Worm (Caenorhabditis elegans) whole organism, late embryonic: ENCODE results near the gene let-413.

Experiments
- C08G9.2 ChIP-seq: sonication (generic microtip); optimal IDR thresholded peaks from 2 replicates; lab custom pipeline; 2016; ENCODE audit warnings: mild to moderate bottlenecking, missing genetic modification characterization, moderate library complexity, missing compliant biosample characterization
- C38D4.7 ChIP-seq: fragments of 200-800 bp; sonication (Bioruptor generic); optimal IDR thresholded peaks from 2 replicates; lab custom pipeline; 2018; ENCODE audit warnings: mild to moderate bottlenecking, missing genetic modification characterization, moderate library complexity, missing compliant biosample characterization
- T23F11.4 ChIP-seq: fragments of 200-800 bp; sonication (Bioruptor generic); optimal IDR thresholded peaks from 2 replicates; lab custom pipeline; 2018; ENCODE audit warnings: mild to moderate bottlenecking, missing genetic modification characterization, missing compliant biosample characterization
- ama-1 ChIP-seq: fragments of 150-350 bp; optimal IDR thresholded peaks from 2 replicates; lab custom pipeline; 2014
- ceh-14 ChIP-seq: sonication (generic microtip); optimal IDR thresholded peaks from 2 replicates; lab custom pipeline; 2016; ENCODE audit warnings: missing genotype, missing genetic modification characterization, missing compliant biosample characterization
- ceh-19 ChIP-seq: fragments of 200-800 bp; sonication (Bioruptor generic); optimal IDR thresholded peaks from 2 replicates; lab custom pipeline; 2018; ENCODE audit warnings: mild to moderate bottlenecking, missing genetic modification characterization, missing compliant biosample characterization
- ceh-2 ChIP-seq: sonication (generic microtip); optimal IDR thresholded peaks from 2 replicates; lab custom pipeline; 2016; ENCODE audit warnings: missing genotype, missing genetic modification characterization, missing compliant biosample characterization
- ceh-22 ChIP-seq: sonication (generic microtip); optimal IDR thresholded peaks from 2 replicates; lab custom pipeline; 2017; ENCODE audit warnings: missing biosample characterization, missing genetic modification characterization
- ceh-24 ChIP-seq: sonication (generic microtip); optimal IDR thresholded peaks from 2 replicates; lab custom pipeline; 2016; ENCODE audit warnings: mild to moderate bottlenecking, missing genetic modification characterization, missing compliant biosample characterization
- ceh-30 ChIP-seq: fragments of 150-350 bp; optimal IDR thresholded peaks from 2 replicates; lab custom pipeline; 2014; ENCODE audit warnings: missing biosample characterization, missing genetic modification characterization
- ceh-45 ChIP-seq: fragments of 200-800 bp; sonication (Bioruptor generic); IDR thresholded peaks from 2 replicates; pipeline ENCODE4 v1.3.6; 2022; ENCODE audit warnings: missing genetic modification reagents, missing genetic modification characterization, missing compliant biosample characterization
- ceh-48 ChIP-seq: sonication (generic microtip); optimal IDR thresholded peaks from 2 replicates; lab custom pipeline; 2016; ENCODE audit warnings: missing genetic modification characterization, inconsistent platforms, missing compliant biosample characterization
- ceh-9 ChIP-seq: sonication (generic microtip); optimal IDR thresholded peaks from 2 replicates; lab custom pipeline; 2016; ENCODE audit warnings: mild to moderate bottlenecking, missing genetic modification characterization, inconsistent platforms, missing compliant biosample characterization
- dve-1 ChIP-seq: sonication (generic microtip); optimal IDR thresholded peaks from 2 replicates; lab custom pipeline; 2017; ENCODE audit warnings: antibody characterized with exemption, mild to moderate bottlenecking, missing genetic modification characterization, missing compliant biosample characterization
- elt-4 ChIP-seq: sonication (generic microtip); optimal IDR thresholded peaks from 2 replicates; lab custom pipeline; 2016; ENCODE audit warnings: missing genetic modification characterization, missing compliant biosample characterization
- fkh-10 ChIP-seq: fragments of 150-350 bp; optimal IDR thresholded peaks from 2 replicates; lab custom pipeline; 2014; ENCODE audit warnings: missing biosample characterization, missing genetic modification reagents, missing genetic modification characterization
- fkh-6 ChIP-seq: sonication (generic microtip); optimal IDR thresholded peaks from 2 replicates; lab custom pipeline; 2016; ENCODE audit warnings: missing genetic modification characterization, missing compliant biosample characterization
- gmeb-2 ChIP-seq: sonication (generic microtip); optimal IDR thresholded peaks from 2 replicates; lab custom pipeline; 2016; ENCODE audit warnings: missing genetic modification characterization, inconsistent platforms, missing compliant biosample characterization
- hlh-13 ChIP-seq: fragments of 200-800 bp; sonication (Bioruptor generic); optimal IDR thresholded peaks from 2 replicates; lab custom pipeline; 2018; ENCODE audit warnings: mild to moderate bottlenecking, missing genetic modification characterization, missing compliant biosample characterization
- hlh-30 ChIP-seq: sonication (generic microtip); optimal IDR thresholded peaks from 2 replicates; lab custom pipeline; 2017; ENCODE audit warnings: antibody characterized with exemption, missing genetic modification characterization, missing compliant biosample characterization; ENCODE audit not compliant: insufficient read depth
- hlh-6 ChIP-seq: sonication (generic microtip); optimal IDR thresholded peaks from 2 replicates; lab custom pipeline; 2016; ENCODE audit warnings: missing genotype, missing genetic modification characterization, missing compliant biosample characterization
- mec-3 ChIP-seq: sonication (generic microtip); optimal IDR thresholded peaks from 2 replicates; lab custom pipeline; 2016; ENCODE audit warnings: borderline replicate concordance, missing genetic modification characterization, missing compliant biosample characterization
- odd-2 ChIP-seq: sonication (generic microtip); optimal IDR thresholded peaks from 2 replicates; lab custom pipeline; 2017; ENCODE audit warnings: antibody characterized with exemption, mild to moderate bottlenecking, missing genetic modification characterization, missing compliant biosample characterization
- pag-3 ChIP-seq: sonication (generic microtip); optimal IDR thresholded peaks from 2 replicates; lab custom pipeline; 2016; ENCODE audit warnings: missing compliant biosample characterization, missing genetic modification characterization, borderline replicate concordance
- pat-9 ChIP-seq: fragments of 200-800 bp; sonication (Bioruptor generic); optimal IDR thresholded peaks from 2 replicates; lab custom pipeline; 2018; ENCODE audit warnings: mild to moderate bottlenecking, missing genetic modification characterization, moderate library complexity, missing compliant biosample characterization
- pax-1 ChIP-seq: fragments of 150-350 bp; optimal IDR thresholded peaks from 2 replicates; lab custom pipeline; 2014; ENCODE audit warnings: missing biosample characterization, missing genetic modification characterization
- pha-2 ChIP-seq: sonication (generic microtip); optimal IDR thresholded peaks from 2 replicates; lab custom pipeline; 2017; ENCODE audit warnings: mild to moderate bottlenecking, missing genetic modification characterization, missing compliant biosample characterization
- pros-1 ChIP-seq: fragments of 150-350 bp; optimal IDR thresholded peaks from 2 replicates; lab custom pipeline; 2014; ENCODE audit warnings: missing biosample characterization, missing genetic modification reagents, missing genetic modification characterization
- ref-2 ChIP-seq: sonication (generic microtip); optimal IDR thresholded peaks from 2 replicates; lab custom pipeline; 2016; ENCODE audit warnings: missing genetic modification characterization, missing compliant biosample characterization
- sox-2 ChIP-seq: fragments of 200-800 bp; sonication (Bioruptor generic); IDR thresholded peaks from 2 replicates; pipeline ENCODE4 v1.3.6; 2022; ENCODE audit warnings: missing genetic modification reagents, missing genetic modification characterization, missing compliant biosample characterization
- syd-9 ChIP-seq: sonication (generic microtip); optimal IDR thresholded peaks from 2 replicates; lab custom pipeline; 2016; ENCODE audit warnings: mild to moderate bottlenecking, missing genetic modification characterization, moderate library complexity, missing compliant biosample characterization
- tbx-2 ChIP-seq: sonication (generic microtip); optimal IDR thresholded peaks from 2 replicates; lab custom pipeline; 2016; ENCODE audit warnings: missing genetic modification characterization, missing compliant biosample characterization
- unc-42 ChIP-seq: sonication (generic microtip); optimal IDR thresholded peaks from 2 replicates; lab custom pipeline; 2016; ENCODE audit warnings: missing genotype, missing genetic modification characterization, missing compliant biosample characterization
- unc-55 ChIP-seq: sonication (generic microtip); optimal IDR thresholded peaks from 2 replicates; lab custom pipeline; 2017; ENCODE audit warnings: missing biosample characterization, missing genetic modification reagents, missing genetic modification characterization
- unc-86 ChIP-seq: sonication (generic microtip); optimal IDR thresholded peaks from 2 replicates; lab custom pipeline; 2016; ENCODE audit warnings: missing genetic modification characterization, missing compliant biosample characterization

let-413 gene

ce11 chrV:7971376-7971775 is 6.2 kb downstream of the let-413 start:
- no peak for TF ChIP-seq syd-9 (tag; lab: Kevin White, UChicago)
- no peak for TF ChIP-seq tbx-2 (tag; lab: Kevin White, UChicago)

ce11 chrV:7970519-7970918 is 7.1 kb downstream of the let-413 start:
- TF ChIP-seq T23F11.4 (GFP tag; lab: Kevin White, UChicago) (no peak), ceh-14 (tag; lab: Kevin White, UChicago) (no peak), elt-4 (tag; lab: Kevin White, UChicago) (no peak), gmeb-2 (no peak), pha-2 (tag; lab: Kevin White, UChicago) (no peak), unc-55 (no peak)

ce11 chrV:7969107-7969506 is 8.5 kb downstream of the let-413 start, which contains the start of gene che-7:
TSS of gene che-7 (minus strand) at chrV:7969207.
- TF ChIP-seq fkh-10, result no peak
- no peak for TF ChIP-seq ceh-48

- TF ChIP-seq dve-1 (tag; lab: Kevin White, UChicago) (no peak), ceh-9 (tag; lab: Kevin White, UChicago) (no peak), ceh-22 (tag; lab: Kevin White, UChicago) (no peak), ceh-2 (no peak), ceh-24 (no peak), sox-2 (GFP tag; lab: Robert Waterston, UW) (no peak), hlh-30 (no peak), odd-2 (tag; lab: Kevin White, UChicago) (no peak), ceh-19 (GFP tag; lab: Kevin White, UChicago) (no peak), pros-1 (tag; lab: Kevin White, UChicago) (no peak), C08G9.2 (no peak), pax-1 (no peak), fkh-6 (tag; lab: Kevin White, UChicago) (no peak), mec-3 (no peak), hlh-6 (tag; lab: Kevin White, UChicago) (no peak)
- TF ChIP-seq, all 69 proteins: peak for 0
Observed at ce11 chrV:7964429-7964828, 13.1 kb downstream of the let-413 start.

- TF ChIP-seq unc-42 (tag; lab: Kevin White, UChicago), result no peak
- no peak for TF ChIP-seq ref-2 (tag; lab: Kevin White, UChicago)
- TF ChIP-seq tbx-2 (tag; lab: Kevin White, UChicago), result no peak
- TF ChIP-seq pag-3 (tag; lab: Kevin White, UChicago), result no peak
- no peak for TF ChIP-seq unc-86 (tag; lab: Kevin White, UChicago)
- no peak for TF ChIP-seq ceh-2
- TF ChIP-seq T23F11.4 (GFP tag; lab: Kevin White, UChicago), result no peak
- TF ChIP-seq ceh-19 (GFP tag; lab: Kevin White, UChicago), result no peak
- TF ChIP-seq pha-2 (tag; lab: Kevin White, UChicago), result no peak
- TF ChIP-seq ceh-30 (tag; lab: Kevin White, UChicago), result no peak
- TF ChIP-seq hlh-13 (GFP tag; lab: Kevin White, UChicago), result no peak
- TF ChIP-seq ceh-9 (tag; lab: Kevin White, UChicago), result no peak
- TF ChIP-seq ceh-45 (GFP tag; lab: Robert Waterston, UW), result no peak
- TF ChIP-seq pat-9 (tag; lab: Kevin White, UChicago), result no peak
- no peak for TF ChIP-seq C38D4.7 (GFP tag; lab: Kevin White, UChicago)
- no peak for TF ChIP-seq ama-1 (lab: Kevin White, UChicago)
Observed at ce11 chrV:7958740-7959320, 18.7 kb downstream of the let-413 start, which contains the start of the genes clec-217 and F26D11.2. TSS of gene clec-217 (minus strand) at chrV:7958840. TSS of gene F26D11.2 (plus strand) at chrV:7959270.
